Fruit fly (Drosophila melanogaster) Kc167 (cell line): ENCODE measurements around the gene CG9254.

ENCODE experiments used
- Myc ChIP-seq: fragments of >200 bp; optimal IDR thresholded peaks from 2 replicates; lab custom pipeline; 2017; ENCODE audit warnings: missing external identifiers
- h ChIP-seq: fragments of >200 bp; optimal IDR thresholded peaks from 3 replicates; lab custom pipeline; 2018; ENCODE audit warnings: missing external identifiers
- insv ChIP-seq: fragments of >200 bp; optimal IDR thresholded peaks from 3 replicates; lab custom pipeline; 2018; ENCODE audit warnings: missing external identifiers
- psq ChIP-seq: fragments of >200 bp; optimal IDR thresholded peaks from 2 replicates; lab custom pipeline; 2017; ENCODE audit warnings: missing external identifiers
- ttk ChIP-seq: sonication (Bioruptor generic); optimal IDR thresholded peaks from 2 replicates; lab custom pipeline; 2017; ENCODE audit warnings: missing external identifiers

Gene CG9254

dm6 chr2L:13545678-13546077 lies 51.3 kb downstream of the CG9254 start:
- no peak for TF ChIP-seq Myc (lab: Kevin White, UChicago)
- no peak for TF ChIP-seq psq (lab: Kevin White, UChicago)
- TF ChIP-seq insv (lab: Kevin White, UChicago) = no peak
- TF ChIP-seq h (lab: Kevin White, UChicago) = no peak
- no peak for TF ChIP-seq ttk (lab: Kevin White, UChicago)
